Fruit fly (Drosophila melanogaster) whole organism, embryonic: ENCODE data around the gene CG46440.

Experiments used
- Atf3 ChIP-seq: fragments of 200-800 bp; sonication (Bioruptor generic); optimal IDR thresholded peaks from 3 replicates; lab custom pipeline; 2016; ENCODE audit warnings: missing biosample characterization, missing genetic modification characterization
- Atf6 ChIP-seq: fragments of 200-800 bp; sonication (Bioruptor generic); IDR thresholded peaks from 2 replicates; pipeline ENCODE4 v1.3.6; 2022; ENCODE audit warnings: missing biosample characterization, missing genetic modification characterization
- Bteb2 ChIP-seq: fragments of 200-800 bp; sonication (Bioruptor generic); optimal IDR thresholded peaks from 2 replicates; lab custom pipeline; 2016; ENCODE audit warnings: missing biosample characterization, missing genetic modification characterization
- CG12659 ChIP-seq: fragments of 200-800 bp; sonication (Bioruptor generic); optimal IDR thresholded peaks from 3 replicates; lab custom pipeline; 2017; ENCODE audit warnings: mild to moderate bottlenecking, missing biosample characterization, missing genetic modification reagents, missing genetic modification characterization
- CG13287 ChIP-seq: fragments of 200-800 bp; sonication (Bioruptor generic); IDR thresholded peaks from 2 replicates; pipeline ENCODE4 v1.3.6; 2022; ENCODE audit warnings: missing biosample characterization, missing genetic modification characterization; ENCODE audit not compliant: partially characterized antibody
- CG17359 ChIP-seq: fragments of 200-800 bp; sonication (Bioruptor generic); optimal IDR thresholded peaks from 3 replicates; lab custom pipeline; 2018; ENCODE audit warnings: missing biosample characterization, mild to moderate bottlenecking, missing genetic modification characterization, moderate library complexity
- CG18262 ChIP-seq: fragments of 200-800 bp; optimal IDR thresholded peaks from 3 replicates; lab custom pipeline; 2019; ENCODE audit warnings: missing biosample characterization, mild to moderate bottlenecking, missing genetic modification characterization, moderate library complexity
- CG2120 ChIP-seq: fragments of 200-800 bp; sonication (Bioruptor generic); optimal IDR thresholded peaks from 3 replicates; lab custom pipeline; 2016; ENCODE audit warnings: missing biosample characterization, missing genetic modification characterization
- CG32767 ChIP-seq: fragments of 200-800 bp; sonication (Bioruptor generic); IDR thresholded peaks from 2 replicates; pipeline ENCODE4 v1.3.6; 2022; ENCODE audit warnings: missing biosample characterization, missing genetic modification characterization
- CG34224 ChIP-seq: fragments of 200-800 bp; sonication (Bioruptor generic); IDR thresholded peaks from 3 replicates; pipeline ENCODE4 v1.3.6; 2022; ENCODE audit warnings: missing biosample characterization, missing genetic modification characterization; ENCODE audit not compliant: partially characterized antibody
- CG34376 ChIP-seq: fragments of 200-800 bp; sonication (Bioruptor generic); optimal IDR thresholded peaks from 2 replicates; lab custom pipeline; 2018; ENCODE audit warnings: missing biosample characterization, mild to moderate bottlenecking, missing genetic modification characterization
- CG42726 ChIP-seq: fragments of 200-800 bp; sonication (Bioruptor generic); IDR thresholded peaks from 2 replicates; pipeline ENCODE4 v1.3.6; 2022; ENCODE audit warnings: missing biosample characterization, missing genetic modification characterization; ENCODE audit not compliant: partially characterized antibody
- CG7839 ChIP-seq: fragments of 200-800 bp; sonication (Bioruptor generic); optimal IDR thresholded peaks from 3 replicates; lab custom pipeline; 2018; ENCODE audit warnings: missing biosample characterization, mild to moderate bottlenecking, missing genetic modification characterization, moderate library complexity
- CG8089 ChIP-seq: fragments of 200-800 bp; sonication (Bioruptor generic); optimal IDR thresholded peaks from 3 replicates; lab custom pipeline; 2016; ENCODE audit warnings: missing biosample characterization, missing genetic modification characterization
- CoRest ChIP-seq: fragments of 200-800 bp; sonication (Bioruptor generic); optimal IDR thresholded peaks from 3 replicates; lab custom pipeline; 2018; ENCODE audit warnings: missing biosample characterization, mild to moderate bottlenecking, missing genetic modification characterization, moderate library complexity
- D19A ChIP-seq: fragments of 200-800 bp; optimal IDR thresholded peaks from 3 replicates; lab custom pipeline; 2019; ENCODE audit warnings: missing biosample characterization, mild to moderate bottlenecking, missing genetic modification characterization, moderate library complexity
- Dad ChIP-seq: fragments of 200-800 bp; sonication (Bioruptor generic); optimal IDR thresholded peaks from 3 replicates; lab custom pipeline; 2016; ENCODE audit warnings: missing biosample characterization, missing genetic modification characterization
- Dbx ChIP-seq: fragments of 200-800 bp; sonication (Bioruptor generic); IDR thresholded peaks from 3 replicates; pipeline ENCODE4 v1.3.6; 2022; ENCODE audit warnings: missing biosample characterization, missing genetic modification characterization
- Dref ChIP-seq: fragments of 200-800 bp; sonication (Bioruptor generic); IDR thresholded peaks from 2 replicates; pipeline ENCODE4 v1.3.6; 2022; ENCODE audit warnings: missing biosample characterization, missing genetic modification characterization
- Elba2 ChIP-seq: fragments of 200-800 bp; sonication (Bioruptor generic); optimal IDR thresholded peaks from 3 replicates; lab custom pipeline; 2016; ENCODE audit warnings: missing biosample characterization, missing genetic modification characterization
- Fer1 ChIP-seq: fragments of 200-800 bp; sonication (Bioruptor generic); optimal IDR thresholded peaks from 2 replicates; lab custom pipeline; 2017; ENCODE audit warnings: missing biosample characterization, mild to moderate bottlenecking, missing genetic modification characterization
- Hmr ChIP-seq: fragments of 200-800 bp; sonication (Bioruptor generic); optimal IDR thresholded peaks from 3 replicates; lab custom pipeline; 2017; ENCODE audit warnings: mild to moderate bottlenecking, missing biosample characterization, missing genetic modification reagents, missing genetic modification characterization
- MBD-R2 ChIP-seq: fragments of 200-800 bp; sonication (Bioruptor generic); IDR thresholded peaks from 2 replicates; pipeline ENCODE4 v1.3.6; 2022; ENCODE audit warnings: missing biosample characterization, missing genetic modification characterization
- MTF-1 ChIP-seq: fragments of 200-800 bp; sonication (Bioruptor generic); optimal IDR thresholded peaks from 2 replicates; lab custom pipeline; 2018; ENCODE audit warnings: missing biosample characterization, mild to moderate bottlenecking, missing genetic modification characterization, borderline replicate concordance
- Max ChIP-seq: fragments of 200-800 bp; sonication (Bioruptor generic); optimal IDR thresholded peaks from 2 replicates; lab custom pipeline; 2016; ENCODE audit warnings: missing biosample characterization, mild to moderate bottlenecking, missing genetic modification characterization
- Myb ChIP-seq: fragments of 200-800 bp; sonication (Bioruptor generic); optimal IDR thresholded peaks from 2 replicates; lab custom pipeline; 2016; ENCODE audit warnings: missing biosample characterization, missing genetic modification characterization
- NC2β ChIP-seq: fragments of 200-800 bp; sonication (Bioruptor generic); optimal IDR thresholded peaks from 2 replicates; lab custom pipeline; 2016; ENCODE audit warnings: missing biosample characterization, missing genetic modification characterization
- Stat92E ChIP-seq, 3 experiments: fragments of >200 bp in 2 of 3; fragments of 200-800 bp in 1 of 3; sonication (Bioruptor generic) in 1 of 3; optimal IDR thresholded peaks; 2 replicates each; lab custom pipeline; 2017 to 2019; ENCODE audit warnings: missing biosample characterization in 3 of 3, missing genetic modification characterization in 3 of 3, mild to moderate bottlenecking in 1 of 3, moderate library complexity in 1 of 3
- cg ChIP-seq: fragments of 200-800 bp; sonication (Bioruptor generic); optimal IDR thresholded peaks from 3 replicates; lab custom pipeline; 2019; ENCODE audit warnings: missing biosample characterization, mild to moderate bottlenecking, missing genetic modification characterization, moderate library complexity
- dm ChIP-seq: fragments of 200-800 bp; sonication (Bioruptor generic); optimal IDR thresholded peaks from 3 replicates; lab custom pipeline; 2016; ENCODE audit warnings: missing biosample characterization, missing genetic modification characterization
- grau ChIP-seq: fragments of 200-800 bp; optimal IDR thresholded peaks from 3 replicates; lab custom pipeline; 2019; ENCODE audit warnings: missing biosample characterization, mild to moderate bottlenecking, missing genetic modification characterization, moderate library complexity
- her ChIP-seq: fragments of 200-800 bp; sonication (Bioruptor generic); optimal IDR thresholded peaks from 2 replicates; lab custom pipeline; 2016; ENCODE audit warnings: missing biosample characterization, missing genetic modification characterization
- jing ChIP-seq: fragments of 200-800 bp; sonication (Bioruptor generic); optimal IDR thresholded peaks from 2 replicates; lab custom pipeline; 2018; ENCODE audit warnings: missing biosample characterization, mild to moderate bottlenecking, missing genetic modification characterization
- kah ChIP-seq: fragments of 200-800 bp; sonication (Bioruptor generic); optimal IDR thresholded peaks from 2 replicates; lab custom pipeline; 2018; ENCODE audit warnings: missing biosample characterization, mild to moderate bottlenecking, missing genetic modification characterization
- knrl ChIP-seq: fragments of 200-800 bp; sonication (Bioruptor generic); IDR thresholded peaks from 3 replicates; pipeline ENCODE4 v1.3.6; 2022; ENCODE audit warnings: missing biosample characterization, missing genetic modification characterization; ENCODE audit not compliant: partially characterized antibody
- lab ChIP-seq: fragments of 200-800 bp; sonication (Bioruptor generic); optimal IDR thresholded peaks from 3 replicates; lab custom pipeline; 2017; ENCODE audit warnings: missing biosample characterization, missing genetic modification characterization, mild to moderate bottlenecking, moderate library complexity, missing genetic modification reagents
- onecut ChIP-seq: fragments of 200-800 bp; sonication (Bioruptor generic); IDR thresholded peaks from 2 replicates; pipeline ENCODE4 v1.3.6; 2022; ENCODE audit warnings: missing biosample characterization, missing genetic modification characterization
- pho ChIP-seq: fragments of 200-800 bp; sonication (Bioruptor generic); optimal IDR thresholded peaks from 2 replicates; lab custom pipeline; 2016; ENCODE audit warnings: missing biosample characterization, missing genetic modification characterization
- ranshi ChIP-seq: fragments of 200-800 bp; sonication (Bioruptor generic); IDR thresholded peaks from 2 replicates; pipeline ENCODE4 v1.3.6; 2022; ENCODE audit warnings: missing biosample characterization, missing genetic modification characterization
- rib ChIP-seq: fragments of 200-800 bp; sonication (Bioruptor generic); IDR thresholded peaks from 2 replicates; pipeline ENCODE4 v1.3.6; 2022; ENCODE audit warnings: missing biosample characterization, missing genetic modification characterization
- run ChIP-seq: fragments of 200-800 bp; sonication (Bioruptor generic); optimal IDR thresholded peaks from 3 replicates; lab custom pipeline; 2018; ENCODE audit warnings: missing biosample characterization, mild to moderate bottlenecking, missing genetic modification characterization
- sd ChIP-seq: fragments of 200-800 bp; sonication (Bioruptor generic); optimal IDR thresholded peaks from 3 replicates; lab custom pipeline; 2018; ENCODE audit warnings: missing biosample characterization, mild to moderate bottlenecking, missing genetic modification characterization, moderate library complexity
- slbo ChIP-seq: fragments of 200-800 bp; sonication (Bioruptor generic); IDR thresholded peaks from 2 replicates; pipeline ENCODE4 v1.3.6; 2022; ENCODE audit warnings: missing biosample characterization, missing genetic modification characterization
- tna ChIP-seq: fragments of 200-800 bp; sonication (Bioruptor generic); IDR thresholded peaks from 2 replicates; pipeline ENCODE4 v1.3.6; 2022; ENCODE audit warnings: missing biosample characterization, missing genetic modification characterization; ENCODE audit not compliant: partially characterized antibody
- unpg ChIP-seq: fragments of 200-800 bp; sonication (Bioruptor generic); optimal IDR thresholded peaks from 3 replicates; lab custom pipeline; 2018; ENCODE audit warnings: missing biosample characterization, mild to moderate bottlenecking, missing genetic modification characterization, moderate library complexity
- zfh2 ChIP-seq: fragments of 200-800 bp; sonication (Bioruptor generic); optimal IDR thresholded peaks from 2 replicates; lab custom pipeline; 2016; ENCODE audit warnings: missing biosample characterization, missing genetic modification characterization

Gene CG46440

dm6 chrX:15860479-15860878, 2.9 kb upstream of the CG46440 start (continued):
- TF ChIP-seq CG7839 (tag; lab: Kevin White, UChicago) (peak; percentile 27), grau (tag; lab: Kevin White, UChicago) (peak; percentile 3), MBD-R2 (GFP tag; lab: Robert Waterston, UW) (peak; percentile 41), onecut (GFP tag; lab: Robert Waterston, UW) (peak; percentile 93), cg (GFP tag; lab: Kevin White, UChicago) (peak; percentile 31), CG8089 (GFP tag; lab: Kevin White, UChicago) (no peak), Max (GFP tag; lab: Kevin White, UChicago) (peak; percentile 2), Dref (GFP tag; lab: Robert Waterston, UW) (peak; percentile 37; the same call in 1 of the 2 replicates), CG42726 (GFP tag; lab: Robert Waterston, UW) (peak; percentile 79; the same call in 1 of the 2 replicates), CG34224 (peak; percentile 6; the same call in 1 of the 3 replicates), her (GFP tag; lab: Kevin White, UChicago) (no peak), CG32767 (GFP tag; lab: Robert Waterston, UW) (peak; percentile 85), NC2β (GFP tag; lab: Kevin White, UChicago) (no peak), Hmr (GFP tag; lab: Kevin White, UChicago) (peak; percentile 61), Dbx (GFP tag; lab: Robert Waterston, UW) (0 out of 3 replicates have a peak, but pooled peaks have one; percentile 22), lab (GFP tag; lab: Kevin White, UChicago) (peak; percentile 47), knrl (GFP tag; lab: Robert Waterston, UW) (peak; percentile 19; the same call in 1 of the 3 replicates), slbo (GFP tag; lab: Robert Waterston, UW) (peak; percentile 43; the same call in 1 of the 2 replicates), rib (GFP tag; lab: Robert Waterston, UW) (peak; percentile 53; the same call in 1 of the 2 replicates), Atf3 (GFP tag; lab: Kevin White, UChicago) (no peak), Dad (GFP tag; lab: Kevin White, UChicago) (peak; percentile 16), kah (GFP tag; lab: Kevin White, UChicago) (peak; percentile 49), Bteb2 (GFP tag; lab: Kevin White, UChicago) (no peak), Fer1 (peak; percentile 31), Elba2 (GFP tag; lab: Kevin White, UChicago) (no peak), ranshi (GFP tag; lab: Robert Waterston, UW) (0 out of 2 replicates have a peak, but pooled peaks have one; percentile 35), MTF-1 (GFP tag; lab: Kevin White, UChicago) (peak; percentile 81), Stat92E (GFP tag; optimal IDR thresholded peaks at IDR 0.05; lab: Kevin White, UChicago) (no peak), jing (GFP tag; lab: Kevin White, UChicago) (no peak), Myb (GFP tag; lab: Kevin White, UChicago) (peak; percentile 27), Atf6 (GFP tag; lab: Robert Waterston, UW) (peak; percentile 45; the same call in 1 of the 2 replicates), CG17359 (tag; lab: Kevin White, UChicago) (peak; percentile 91), CoRest (tag; lab: Kevin White, UChicago) (peak; percentile 16), CG18262 (peak; percentile 8), sd (peak; percentile 45), CG34376 (GFP tag; lab: Kevin White, UChicago) (peak; percentile 70), run (tag; lab: Kevin White, UChicago) (no peak), CG13287 (GFP tag; lab: Robert Waterston, UW) (peak; percentile 25), dm (GFP tag; lab: Kevin White, UChicago) (peak; percentile 29), D19A (peak; percentile 1), CG2120 (GFP tag; lab: Kevin White, UChicago) (peak; percentile 25), tna (GFP tag; lab: Robert Waterston, UW) (0 out of 2 replicates have a peak, but pooled peaks have one; percentile 23), zfh2 (GFP tag; lab: Kevin White, UChicago) (no peak), unpg (GFP tag; lab: Kevin White, UChicago) (peak; percentile 11), pho (peak; percentile 19), CG12659 (GFP tag; lab: Kevin White, UChicago) (peak; percentile 77)
